Worm (Caenorhabditis elegans): ENCODE data around the gene Y32H12A.7.

ce11 chrIII:5402419-5402818 lies 17.2 kb upstream of the Y32H12A.7 start:
- TF ChIP-seq ces-1 (GFP tag; optimal IDR thresholded peaks at IDR 0.05) (no peak), ztf-4 (tag; optimal IDR thresholded peaks at IDR 0.05) (no peak), lin-13 (GFP tag; optimal IDR thresholded peaks at IDR 0.05) (no peak), pax-3 (tag; optimal IDR thresholded peaks at IDR 0.05) (no peak), mep-1 (tag; optimal IDR thresholded peaks at IDR 0.05) (no peak), jun-1 (tag; optimal IDR thresholded peaks at IDR 0.05) (no peak), elt-3 (tag; optimal IDR thresholded peaks at IDR 0.05) (no peak), nhr-11 (tag; optimal IDR thresholded peaks at IDR 0.05) (no peak), ama-1 (optimal IDR thresholded peaks at IDR 0.05) (no peak), ets-5 (GFP tag; IDR thresholded peaks at IDR 0.05) (no peak), unc-86 (tag; optimal IDR thresholded peaks at IDR 0.05) (no peak), nhr-47 (tag; optimal IDR thresholded peaks at IDR 0.05) (no peak), sptf-1 (tag; optimal IDR thresholded peaks at IDR 0.05) (no peak)
